Fruit fly (Drosophila melanogaster) whole organism, wandering third instar larva: ENCODE measurements around the gene CG13605.
A peak's percentile ranks its signal among the peaks of the same experiment; 100 is the strongest.

Experiments used
- CG32264 ChIP-seq: fragments of 200-800 bp; sonication (Bioruptor generic); optimal IDR thresholded peaks from 2 replicates; lab custom pipeline; 2016; ENCODE audit warnings: missing biosample characterization, missing genetic modification characterization
- CrebA ChIP-seq: fragments of 200-800 bp; sonication (Bioruptor generic); optimal IDR thresholded peaks from 2 replicates; lab custom pipeline; 2016; ENCODE audit warnings: missing biosample characterization, mild to moderate bottlenecking, missing genetic modification characterization, borderline replicate concordance
- Dfd ChIP-seq: fragments of >200 bp; optimal IDR thresholded peaks from 2 replicates; lab custom pipeline; 2017; ENCODE audit warnings: missing biosample characterization, missing genetic modification characterization
- Dif ChIP-seq: fragments of 200-275, 200-300 bp; sonication (Bioruptor generic); optimal IDR thresholded peaks from 2 replicates; lab custom pipeline; 2018; ENCODE audit warnings: missing biosample characterization, missing genetic modification characterization; ENCODE audit not compliant: partially characterized antibody
- GATAd ChIP-seq: sonication (Bioruptor generic); optimal IDR thresholded peaks from 2 replicates; lab custom pipeline; 2016; ENCODE audit warnings: missing biosample characterization, missing genetic modification characterization
- HLH106 ChIP-seq: fragments of 200-800 bp; optimal IDR thresholded peaks from 3 replicates; lab custom pipeline; 2019; ENCODE audit warnings: missing biosample characterization, mild to moderate bottlenecking, missing genetic modification characterization, moderate library complexity
- Hnf4 ChIP-seq: fragments of 200-800 bp; sonication (Bioruptor generic); optimal IDR thresholded peaks from 2 replicates; lab custom pipeline; 2016; ENCODE audit warnings: missing biosample characterization, mild to moderate bottlenecking, missing genetic modification characterization
- Hr78 ChIP-seq: fragments of >200 bp; optimal IDR thresholded peaks from 2 replicates; lab custom pipeline; 2017; ENCODE audit warnings: missing biosample characterization, missing genetic modification characterization
- Jra ChIP-seq: sonication (Bioruptor generic); optimal IDR thresholded peaks from 2 replicates; lab custom pipeline; 2016; ENCODE audit warnings: missing biosample characterization, missing genetic modification characterization
- N ChIP-seq: fragments of >200 bp; optimal IDR thresholded peaks from 2 replicates; lab custom pipeline; 2018; ENCODE audit warnings: missing biosample characterization, missing external identifiers, missing genetic modification characterization
- Rel ChIP-seq, 2 experiments: fragments of 200-800 bp; sonication (Bioruptor generic) in 1 of 2; optimal IDR thresholded peaks; 2 replicates in 1 of 2; 3 replicates in 1 of 2; lab custom pipeline; 2016 to 2019; ENCODE audit warnings: mild to moderate bottlenecking in 2 of 2, missing biosample characterization in 2 of 2, missing genetic modification characterization in 2 of 2, moderate library complexity in 1 of 2
- Vsx2 ChIP-seq: fragments of 200-300, 225-300 bp; sonication (Bioruptor generic); optimal IDR thresholded peaks from 2 replicates; lab custom pipeline; 2018; ENCODE audit warnings: missing biosample characterization, missing genetic modification characterization; ENCODE audit not compliant: partially characterized antibody
- br ChIP-seq: fragments of 200-800 bp; sonication (Bioruptor generic); optimal IDR thresholded peaks from 2 replicates; lab custom pipeline; 2016; ENCODE audit warnings: missing biosample characterization, missing genetic modification characterization
- brk ChIP-seq: fragments of 200-800 bp; sonication (Bioruptor generic); optimal IDR thresholded peaks from 2 replicates; lab custom pipeline; 2016; ENCODE audit warnings: missing biosample characterization, mild to moderate bottlenecking, missing genetic modification characterization
- dl ChIP-seq, 2 experiments: fragments of 175-275, 200-275 bp in 1 of 2; fragments of 200-275 bp in 1 of 2; sonication (Bioruptor generic); optimal IDR thresholded peaks; lab custom pipeline; 2018; ENCODE audit warnings: mild to moderate bottlenecking in 2 of 2, missing biosample characterization in 2 of 2, missing genetic modification characterization in 2 of 2, moderate library complexity in 2 of 2; ENCODE audit not compliant: partially characterized antibody in 2 of 2, insufficient read depth in 1 of 2
- dsf ChIP-seq: sonication (Bioruptor generic); optimal IDR thresholded peaks from 2 replicates; lab custom pipeline; 2016; ENCODE audit warnings: missing biosample characterization, missing genetic modification characterization, borderline replicate concordance
- fru ChIP-seq: fragments of 200-800 bp; sonication (Bioruptor generic); optimal IDR thresholded peaks from 3 replicates; lab custom pipeline; 2016; ENCODE audit warnings: missing biosample characterization, mild to moderate bottlenecking, missing genetic modification characterization
- h ChIP-seq: fragments of 200-800 bp; sonication (Bioruptor generic); optimal IDR thresholded peaks from 3 replicates; lab custom pipeline; 2016; ENCODE audit warnings: missing biosample characterization, mild to moderate bottlenecking, missing genetic modification characterization
- jim ChIP-seq: fragments of 175-275, 200-325 bp; sonication (Bioruptor generic); optimal IDR thresholded peaks from 2 replicates; lab custom pipeline; 2016; ENCODE audit warnings: missing biosample characterization, mild to moderate bottlenecking, missing genetic modification characterization
- lola ChIP-seq: fragments of >200 bp; optimal IDR thresholded peaks from 2 replicates; lab custom pipeline; 2017; ENCODE audit warnings: missing biosample characterization, missing genetic modification characterization
- pan ChIP-seq: fragments of >200 bp; optimal IDR thresholded peaks from 2 replicates; lab custom pipeline; 2017
- sv ChIP-seq: fragments of 200-800 bp; sonication (Bioruptor generic); optimal IDR thresholded peaks from 3 replicates; lab custom pipeline; 2016; ENCODE audit warnings: missing biosample characterization, missing genetic modification characterization
- woc ChIP-seq: sonication (Bioruptor generic); optimal IDR thresholded peaks from 2 replicates; lab custom pipeline; 2016; ENCODE audit warnings: missing biosample characterization, mild to moderate bottlenecking, missing genetic modification characterization

The CG13605 gene

DNA sequence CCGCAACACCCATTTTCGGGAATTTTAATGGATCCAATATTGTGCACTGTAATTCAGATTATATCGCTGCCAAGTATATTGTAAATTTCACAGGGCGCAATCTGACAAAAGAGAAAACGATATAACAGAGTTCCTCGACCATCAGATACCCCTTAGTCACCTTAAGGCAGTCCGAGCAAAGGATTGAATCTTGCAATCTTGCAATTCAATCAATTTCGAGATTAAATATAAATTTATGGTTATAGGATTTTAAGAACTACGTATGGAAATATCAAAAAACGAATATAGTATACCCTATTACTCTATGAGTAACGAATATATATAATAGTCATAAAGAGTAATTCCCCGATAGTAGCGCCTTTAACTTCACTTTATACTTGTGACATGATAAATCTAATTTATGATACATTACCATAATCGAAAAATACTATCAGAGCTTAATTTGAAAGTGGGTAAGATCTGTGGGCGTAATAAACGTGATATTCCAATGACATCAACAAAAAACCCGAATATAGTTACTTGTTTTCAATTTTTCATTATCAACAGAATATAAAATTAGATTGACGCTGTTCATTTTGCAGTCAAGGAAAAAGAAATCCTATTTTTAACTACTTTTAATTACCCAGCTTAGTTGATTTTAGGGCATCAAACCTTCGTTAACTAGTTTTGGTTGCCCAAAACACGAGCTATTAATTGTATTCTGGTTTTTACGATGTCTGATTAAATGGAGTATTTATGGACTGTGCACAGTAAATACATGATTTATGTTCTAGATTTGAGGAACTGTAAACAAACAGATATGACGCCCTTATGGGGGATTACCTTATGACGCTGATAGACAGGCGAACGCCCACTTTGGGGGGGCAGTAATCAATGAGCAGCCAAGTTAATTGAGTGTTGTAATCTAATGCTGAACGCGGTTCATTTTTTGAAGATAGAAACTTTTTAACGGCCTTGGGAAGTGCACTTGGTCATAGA lies 26.6 kb upstream of the CG13605 start:
- TF ChIP-seq Rel (GFP tag; optimal IDR thresholded peaks at IDR 0.05; lab: Kevin White, UChicago) (no peak), Rel (tag; optimal IDR thresholded peaks at IDR 0.05; lab: Kevin White, UChicago) (peak; percentile 78), HLH106 (tag; lab: Kevin White, UChicago) (no peak), fru (peak; percentile 5)
- TF ChIP-seq, all 38 proteins: peak for 2

DNA sequence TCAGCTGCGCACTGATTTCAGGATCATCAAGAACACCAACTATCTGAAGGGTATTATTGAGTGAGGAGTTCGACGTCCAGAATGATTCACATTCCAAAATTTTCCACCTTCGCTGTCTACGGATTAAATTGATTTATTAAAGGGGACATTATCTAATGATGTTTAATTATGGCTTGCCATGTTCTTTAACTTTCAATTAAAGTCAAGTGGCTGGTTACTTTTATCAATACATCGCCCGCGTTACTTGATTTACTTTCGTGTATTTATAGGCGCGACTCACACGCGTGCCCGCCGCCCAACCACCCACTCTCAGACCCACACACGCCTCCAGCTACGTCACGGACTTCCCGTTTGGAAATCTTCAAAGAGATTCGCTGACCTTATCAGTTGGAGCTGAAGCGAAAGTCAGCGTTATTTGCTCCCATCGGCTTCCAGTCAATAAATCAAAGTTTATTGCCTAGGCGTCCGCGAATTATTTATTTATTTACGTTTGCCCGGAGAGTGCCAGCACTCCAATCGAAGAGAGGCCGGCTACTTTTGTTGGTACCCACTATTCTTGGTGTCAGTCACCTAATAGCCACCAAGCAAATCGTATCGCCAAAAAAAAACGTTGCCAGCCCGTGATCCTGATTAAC lies 25.2 kb upstream of the CG13605 start, which contains the start of gene Npc2f:
Gene Npc2f (plus strand): TSS at position 585 of the 635 bp plus-strand sequence.
- no peak for TF ChIP-seq br
- peak; percentile 54 for TF ChIP-seq Rel (GFP tag; optimal IDR thresholded peaks at IDR 0.05; lab: Kevin White, UChicago)
- TF ChIP-seq Rel (tag; optimal IDR thresholded peaks at IDR 0.05; lab: Kevin White, UChicago) = peak; percentile 77
- TF ChIP-seq fru = peak; percentile 72

DNA sequence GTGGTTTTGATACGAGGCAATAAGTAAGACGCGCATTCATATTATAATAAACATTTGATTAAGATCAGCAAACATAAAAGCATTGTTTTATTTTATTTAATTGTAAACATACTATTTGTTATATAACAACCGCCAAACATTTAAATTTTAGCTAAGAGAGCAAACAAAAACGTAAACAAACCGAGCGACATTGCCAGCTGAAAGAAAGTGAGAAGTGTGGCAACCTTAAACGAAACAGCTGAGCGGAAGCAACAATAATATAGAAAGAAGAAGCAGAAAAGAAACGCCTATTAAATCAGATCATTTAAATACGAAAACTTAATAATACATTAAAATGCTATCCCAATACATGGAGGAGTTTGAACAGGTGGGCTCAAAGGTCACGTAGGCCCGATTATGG lies 22.4 kb upstream of the CG13605 start, which contains the start of gene Sec10:
Gene Sec10 (plus strand): TSS at position 252 of the 400 bp plus-strand sequence.
- no peak for TF ChIP-seq N (GFP tag; lab: Kevin White, UChicago)
- no peak for TF ChIP-seq Dif (GFP tag; lab: Kevin White, UChicago)
- TF ChIP-seq Vsx2 (GFP tag; lab: Kevin White, UChicago) = no peak
- no peak for TF ChIP-seq dsf (GFP tag; lab: Kevin White, UChicago)
- TF ChIP-seq jim (GFP tag; lab: Kevin White, UChicago) = no peak
- TF ChIP-seq GATAd (GFP tag; lab: Kevin White, UChicago) = no peak
- no peak for TF ChIP-seq Rel (GFP tag; optimal IDR thresholded peaks at IDR 0.05; lab: Kevin White, UChicago)
- peak; percentile 28 for TF ChIP-seq Rel (tag; optimal IDR thresholded peaks at IDR 0.05; lab: Kevin White, UChicago)
- TF ChIP-seq sv = no peak

DNA sequence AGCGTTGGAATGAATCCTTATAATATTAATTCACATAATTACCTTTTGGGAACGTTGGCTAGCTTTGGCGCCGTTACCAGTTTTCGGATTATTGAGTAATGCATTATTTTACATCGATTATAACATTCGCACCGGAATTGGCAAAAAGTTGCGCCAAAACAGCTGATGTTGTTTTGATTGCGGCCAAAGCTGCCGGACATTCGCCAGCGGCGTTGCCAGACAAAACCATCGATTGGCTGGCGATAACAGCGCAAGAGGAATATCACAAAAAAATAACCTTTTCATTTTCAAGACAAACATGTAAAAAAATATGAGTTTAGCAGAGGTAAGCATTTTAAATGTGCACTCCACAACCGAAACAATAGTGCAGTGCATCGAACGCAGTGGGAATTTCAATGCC lies 17.9 kb upstream of the CG13605 start, which contains the start of the genes GatB and Tsc1:
Gene GatB (minus strand): TSS at position 176 of the 400 bp plus-strand sequence.
Gene Tsc1 (plus strand): TSS at position 228 of the 400 bp plus-strand sequence.
- no peak for TF ChIP-seq Rel (GFP tag; optimal IDR thresholded peaks at IDR 0.05; lab: Kevin White, UChicago)
- peak; percentile 39 for TF ChIP-seq Rel (tag; optimal IDR thresholded peaks at IDR 0.05; lab: Kevin White, UChicago)
- TF ChIP-seq N (GFP tag; lab: Kevin White, UChicago) = no peak

DNA sequence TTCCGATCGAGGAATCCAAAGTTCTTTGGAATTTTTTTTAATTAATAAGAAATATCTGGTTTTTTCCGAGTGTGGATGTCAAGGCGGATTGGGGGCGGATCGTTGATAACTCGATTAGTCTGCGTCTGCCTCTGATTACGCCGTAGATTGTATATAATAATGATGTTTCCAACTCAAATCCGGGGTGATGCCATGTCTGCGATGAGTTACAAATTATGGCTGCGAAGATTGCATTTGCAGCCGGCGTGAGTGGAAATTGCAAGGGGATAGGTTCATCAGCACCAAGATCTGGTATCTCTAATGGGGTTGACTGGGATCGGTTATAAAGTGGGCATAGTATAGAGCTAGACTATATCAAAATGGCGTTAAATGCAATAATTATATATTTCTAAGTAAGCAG lies 10.2 kb upstream of the CG13605 start:
- TF ChIP-seq Hr78 (no peak), lola (GFP tag; lab: Kevin White, UChicago) (no peak), Jra (GFP tag; lab: Kevin White, UChicago) (no peak), HLH106 (tag; lab: Kevin White, UChicago) (no peak), dsf (GFP tag; lab: Kevin White, UChicago) (no peak), br (no peak), N (GFP tag; lab: Kevin White, UChicago) (no peak), brk (no peak), h (GFP tag; lab: Kevin White, UChicago) (no peak), Dif (GFP tag; lab: Kevin White, UChicago) (no peak), Hnf4 (GFP tag; lab: Kevin White, UChicago) (no peak)

DNA sequence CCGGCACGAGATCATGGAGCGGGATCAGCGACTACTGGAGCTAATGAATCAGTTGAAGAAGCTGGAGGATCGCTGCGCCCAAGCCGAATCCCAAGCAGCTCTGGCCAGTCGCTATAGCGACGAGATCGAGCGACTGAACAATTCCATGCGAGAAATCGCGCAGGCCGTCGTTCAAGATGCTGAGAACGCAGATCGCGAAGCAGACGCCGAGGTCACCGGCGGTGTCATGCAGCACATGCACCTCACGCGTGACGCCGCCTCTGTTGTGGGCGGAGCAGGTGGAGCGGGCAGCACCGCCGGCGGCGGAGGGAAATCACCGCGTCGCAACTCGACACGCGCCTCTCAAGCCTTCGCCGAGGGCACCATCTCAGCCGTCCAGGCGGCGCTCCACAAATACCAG lies 9.5 kb upstream of the CG13605 start:
- no peak for TF ChIP-seq CrebA (GFP tag; lab: Kevin White, UChicago)
- no peak for TF ChIP-seq Dfd (GFP tag; lab: Kevin White, UChicago)
- TF ChIP-seq h (GFP tag; lab: Kevin White, UChicago) = no peak
- TF ChIP-seq dl (GFP tag; optimal IDR thresholded peaks at IDR 0.05; lab: Kevin White, UChicago; ENCODE audit: insufficient read depth in 1 of 2, partially characterized antibody in 2 of 2) = no peak
- no peak for TF ChIP-seq Rel (GFP tag; optimal IDR thresholded peaks at IDR 0.05; lab: Kevin White, UChicago)
- TF ChIP-seq Rel (tag; optimal IDR thresholded peaks at IDR 0.05; lab: Kevin White, UChicago) = peak; percentile 88
- no peak for TF ChIP-seq sv
- no peak for TF ChIP-seq CG32264 (GFP tag; lab: Kevin White, UChicago)
- no peak for TF ChIP-seq pan (lab: Kevin White, UChicago)
- TF ChIP-seq woc (GFP tag; lab: Kevin White, UChicago) = no peak
